Fruit fly (Drosophila melanogaster) whole organism, embryonic: ENCODE data around the gene CG42395.
A peak's percentile ranks its signal among the peaks of the same experiment; 100 is the strongest.

Experiments
- Ada2b ChIP-seq: fragments of 200-800 bp; sonication (Bioruptor generic); IDR thresholded peaks from 2 replicates; pipeline ENCODE4 v1.3.6; 2022; ENCODE audit warnings: missing biosample characterization, missing genetic modification characterization
- Bgb ChIP-seq: fragments of 200-800 bp; sonication (Bioruptor generic); IDR thresholded peaks from 2 replicates; pipeline ENCODE4 v1.3.6; 2022; ENCODE audit warnings: missing biosample characterization, missing genetic modification characterization; ENCODE audit not compliant: partially characterized antibody
- Bteb2 ChIP-seq: fragments of 200-800 bp; sonication (Bioruptor generic); optimal IDR thresholded peaks from 2 replicates; lab custom pipeline; 2016; ENCODE audit warnings: missing biosample characterization, missing genetic modification characterization
- C15 ChIP-seq: fragments of 200-800 bp; sonication (Bioruptor generic); IDR thresholded peaks from 3 replicates; pipeline ENCODE4 v1.3.6; 2022; ENCODE audit warnings: missing biosample characterization, missing genetic modification characterization
- CG10147 ChIP-seq: fragments of 200-800 bp; sonication (Bioruptor generic); optimal IDR thresholded peaks from 2 replicates; lab custom pipeline; 2019; ENCODE audit warnings: missing biosample characterization, mild to moderate bottlenecking, missing genetic modification characterization, moderate library complexity
- CG14667 ChIP-seq: fragments of 200-800 bp; sonication (Bioruptor generic); IDR thresholded peaks from 2 replicates; pipeline ENCODE4 v1.3.6; 2022; ENCODE audit warnings: missing biosample characterization, missing genetic modification characterization
- CG15696 ChIP-seq: fragments of 200-800 bp; sonication (Bioruptor generic); optimal IDR thresholded peaks from 2 replicates; lab custom pipeline; 2019; ENCODE audit warnings: missing biosample characterization, mild to moderate bottlenecking, missing genetic modification characterization, moderate library complexity
- CG17385 ChIP-seq: fragments of 200-800 bp; sonication (Bioruptor generic); optimal IDR thresholded peaks from 3 replicates; lab custom pipeline; 2018; ENCODE audit warnings: missing biosample characterization, mild to moderate bottlenecking, missing genetic modification characterization
- CG2202 ChIP-seq: fragments of 200-800 bp; sonication (Bioruptor generic); optimal IDR thresholded peaks from 2 replicates; lab custom pipeline; 2018; ENCODE audit warnings: missing biosample characterization, mild to moderate bottlenecking, missing genetic modification characterization
- CG2875 ChIP-seq: fragments of 200-800 bp; sonication (Bioruptor generic); optimal IDR thresholded peaks from 2 replicates; lab custom pipeline; 2017; ENCODE audit warnings: missing biosample characterization, mild to moderate bottlenecking, missing genetic modification characterization, missing genetic modification reagents
- CG31224 ChIP-seq: fragments of 200-800 bp; sonication (Bioruptor generic); IDR thresholded peaks from 2 replicates; pipeline ENCODE4 v1.3.6; 2022; ENCODE audit warnings: missing biosample characterization, missing genetic modification characterization
- CG33557 ChIP-seq: fragments of 200-800 bp; sonication (Bioruptor generic); optimal IDR thresholded peaks from 2 replicates; lab custom pipeline; 2019; ENCODE audit warnings: missing biosample characterization, mild to moderate bottlenecking, missing genetic modification characterization, moderate library complexity
- CG5245 ChIP-seq: fragments of 200-800 bp; sonication (Bioruptor generic); optimal IDR thresholded peaks from 3 replicates; lab custom pipeline; 2016; ENCODE audit warnings: missing biosample characterization, missing genetic modification characterization
- CG6175 ChIP-seq: fragments of 200-800 bp; sonication (Bioruptor generic); IDR thresholded peaks from 3 replicates; pipeline ENCODE4 v1.3.6; 2022; ENCODE audit warnings: missing biosample characterization, missing genetic modification characterization
- CG8281 ChIP-seq: fragments of 200-800 bp; sonication (Bioruptor generic); optimal IDR thresholded peaks from 2 replicates; lab custom pipeline; 2018; ENCODE audit warnings: missing biosample characterization, mild to moderate bottlenecking, missing genetic modification characterization, moderate library complexity
- CG8924 ChIP-seq: fragments of 200-800 bp; optimal IDR thresholded peaks from 3 replicates; lab custom pipeline; 2019; ENCODE audit warnings: missing biosample characterization, mild to moderate bottlenecking, missing genetic modification characterization, moderate library complexity
- D ChIP-seq, 2 experiments: fragments of 200-800 bp in 1 of 2; fragments of >200 bp in 1 of 2; sonication (Bioruptor generic) in 1 of 2; optimal IDR thresholded peaks; 2 replicates in 1 of 2; 3 replicates in 1 of 2; lab custom pipeline; 2017; ENCODE audit warnings: mild to moderate bottlenecking in 1 of 2, missing biosample characterization in 1 of 2, missing genetic modification characterization in 1 of 2, missing genetic modification reagents in 1 of 2
- Ets65A ChIP-seq: fragments of 200-800 bp; sonication (Bioruptor generic); peaks from one replicate; lab custom pipeline; 2016; ENCODE audit warnings: missing biosample characterization, missing genetic modification characterization
- HmgD ChIP-seq: fragments of 200-800 bp; sonication (Bioruptor generic); optimal IDR thresholded peaks from 3 replicates; lab custom pipeline; 2016; ENCODE audit warnings: missing biosample characterization, missing genetic modification characterization
- Jarid2 ChIP-seq: fragments of 200-800 bp; sonication (Bioruptor generic); optimal IDR thresholded peaks from 3 replicates; lab custom pipeline; 2017; ENCODE audit warnings: mild to moderate bottlenecking, missing biosample characterization, missing genetic modification reagents, missing genetic modification characterization
- NC2β ChIP-seq: fragments of 200-800 bp; sonication (Bioruptor generic); optimal IDR thresholded peaks from 2 replicates; lab custom pipeline; 2016; ENCODE audit warnings: missing biosample characterization, missing genetic modification characterization
- NFAT ChIP-seq: fragments of 200-800 bp; sonication (Bioruptor generic); IDR thresholded peaks from 2 replicates; pipeline ENCODE4 v1.3.6; 2022; ENCODE audit warnings: missing biosample characterization, missing genetic modification characterization
- Nf-YA ChIP-seq: fragments of 200-800 bp; sonication (Bioruptor generic); IDR thresholded peaks from 2 replicates; pipeline ENCODE4 v1.3.6; 2022; ENCODE audit warnings: missing biosample characterization, missing genetic modification characterization
- Ssrp ChIP-seq: fragments of 200-800 bp; sonication (Bioruptor generic); optimal IDR thresholded peaks from 2 replicates; lab custom pipeline; 2018; ENCODE audit warnings: missing biosample characterization, mild to moderate bottlenecking, missing genetic modification characterization, moderate library complexity
- Xrp1 ChIP-seq: fragments of 200-800 bp; sonication (Bioruptor generic); IDR thresholded peaks from 2 replicates; pipeline ENCODE4 v1.3.6; 2022; ENCODE audit warnings: missing biosample characterization, missing genetic modification characterization
- amos ChIP-seq: fragments of 200-800 bp; sonication (Bioruptor generic); IDR thresholded peaks from 2 replicates; pipeline ENCODE4 v1.3.6; 2022; ENCODE audit warnings: missing biosample characterization, missing genetic modification characterization; ENCODE audit not compliant: partially characterized antibody
- bowl ChIP-seq: fragments of 200-800 bp; sonication (Bioruptor generic); IDR thresholded peaks from 2 replicates; pipeline ENCODE4 v1.3.6; 2022; ENCODE audit warnings: missing biosample characterization, missing genetic modification characterization
- btn ChIP-seq: fragments of 200-800 bp; sonication (Bioruptor generic); optimal IDR thresholded peaks from 2 replicates; lab custom pipeline; 2016; ENCODE audit warnings: missing biosample characterization, missing genetic modification characterization
- dimm ChIP-seq: fragments of 200-800 bp; sonication (Bioruptor generic); IDR thresholded peaks from 2 replicates; pipeline ENCODE4 v1.3.6; 2022; ENCODE audit warnings: missing biosample characterization, missing genetic modification characterization
- dm ChIP-seq: fragments of 200-800 bp; sonication (Bioruptor generic); optimal IDR thresholded peaks from 3 replicates; lab custom pipeline; 2016; ENCODE audit warnings: missing biosample characterization, missing genetic modification characterization
- eyg ChIP-seq: fragments of 200-800 bp; sonication (Bioruptor generic); optimal IDR thresholded peaks from 3 replicates; lab custom pipeline; 2016; ENCODE audit warnings: missing biosample characterization, missing genetic modification characterization
- gro ChIP-seq: fragments of 200-800 bp; sonication (Bioruptor generic); optimal IDR thresholded peaks from 2 replicates; lab custom pipeline; 2016; ENCODE audit warnings: missing biosample characterization, missing genetic modification characterization
- gt ChIP-seq: fragments of 200-800 bp; sonication (Bioruptor generic); IDR thresholded peaks from 2 replicates; pipeline ENCODE4 v1.3.6; 2022; ENCODE audit warnings: missing biosample characterization, missing genetic modification characterization
- jing ChIP-seq: fragments of 200-800 bp; sonication (Bioruptor generic); optimal IDR thresholded peaks from 2 replicates; lab custom pipeline; 2018; ENCODE audit warnings: missing biosample characterization, mild to moderate bottlenecking, missing genetic modification characterization
- jumu ChIP-seq: fragments of 200-800 bp; sonication (Bioruptor generic); optimal IDR thresholded peaks from 3 replicates; lab custom pipeline; 2016; ENCODE audit warnings: missing biosample characterization, missing genetic modification characterization
- klu ChIP-seq: fragments of 200-800 bp; sonication (Bioruptor generic); IDR thresholded peaks from 2 replicates; pipeline ENCODE4 v1.3.6; 2022; ENCODE audit warnings: missing biosample characterization, missing genetic modification characterization
- kni ChIP-seq: fragments of 200-800 bp; sonication (Bioruptor generic); optimal IDR thresholded peaks from 3 replicates; lab custom pipeline; 2017; ENCODE audit warnings: mild to moderate bottlenecking, missing biosample characterization, missing genetic modification reagents, missing genetic modification characterization
- nom ChIP-seq: fragments of 200-800 bp; sonication (Bioruptor generic); optimal IDR thresholded peaks from 2 replicates; lab custom pipeline; 2017; ENCODE audit warnings: missing biosample characterization, missing genetic modification characterization, mild to moderate bottlenecking, moderate library complexity, missing genetic modification reagents
- odd ChIP-seq: fragments of 200-800 bp; sonication (Bioruptor generic); optimal IDR thresholded peaks from 2 replicates; lab custom pipeline; 2017; ENCODE audit warnings: missing biosample characterization, mild to moderate bottlenecking, missing genetic modification characterization
- otp ChIP-seq: fragments of 200-800 bp; sonication (Bioruptor generic); IDR thresholded peaks from 3 replicates; pipeline ENCODE4, ENCODE4 v1.3.6; 2022; ENCODE audit warnings: missing biosample characterization, missing genetic modification characterization
- pros ChIP-seq: fragments of 200-800 bp; sonication (Bioruptor generic); optimal IDR thresholded peaks from 3 replicates; lab custom pipeline; 2019; ENCODE audit warnings: missing biosample characterization, mild to moderate bottlenecking, missing genetic modification characterization, moderate library complexity
- pzg ChIP-seq: fragments of 200-800 bp; sonication (Bioruptor generic); optimal IDR thresholded peaks from 3 replicates; lab custom pipeline; 2018; ENCODE audit warnings: missing biosample characterization, mild to moderate bottlenecking, missing genetic modification characterization, moderate library complexity
- repo ChIP-seq: fragments of 200-800 bp; sonication (Bioruptor generic); optimal IDR thresholded peaks from 2 replicates; lab custom pipeline; 2016; ENCODE audit warnings: missing biosample characterization, missing genetic modification characterization
- rib ChIP-seq: fragments of 200-800 bp; sonication (Bioruptor generic); IDR thresholded peaks from 2 replicates; pipeline ENCODE4 v1.3.6; 2022; ENCODE audit warnings: missing biosample characterization, missing genetic modification characterization
- sim ChIP-seq: fragments of 200-800 bp; sonication (Bioruptor generic); IDR thresholded peaks from 2 replicates; pipeline ENCODE4 v1.3.6; 2022; ENCODE audit warnings: missing biosample characterization, missing genetic modification characterization
- so ChIP-seq: fragments of 200-800 bp; sonication (Bioruptor generic); IDR thresholded peaks from 3 replicates; pipeline ENCODE4 v1.3.6; 2022; ENCODE audit warnings: missing biosample characterization, missing genetic modification characterization
- sqz ChIP-seq: fragments of 200-800 bp; sonication (Bioruptor generic); optimal IDR thresholded peaks from 3 replicates; lab custom pipeline; 2018; ENCODE audit warnings: missing biosample characterization, mild to moderate bottlenecking, missing genetic modification characterization
- tap ChIP-seq: fragments of 200-800 bp; optimal IDR thresholded peaks from 3 replicates; lab custom pipeline; 2019; ENCODE audit warnings: missing biosample characterization, mild to moderate bottlenecking, missing genetic modification characterization, moderate library complexity
- ttk ChIP-seq: fragments of 200-800 bp; sonication (Bioruptor generic); IDR thresholded peaks from 2 replicates; pipeline ENCODE4 v2.1.2; 2022; ENCODE audit warnings: missing biosample characterization, missing genetic modification characterization
- zen ChIP-seq: fragments of 200-800 bp; sonication (Bioruptor generic); optimal IDR thresholded peaks from 3 replicates; lab custom pipeline; 2018; ENCODE audit warnings: missing biosample characterization, mild to moderate bottlenecking, missing genetic modification characterization, moderate library complexity

CG42395 gene

dm6 chrX:9579918-9580521 lies 4.0 kb upstream of the CG42395 start, which contains the start of gene LPCAT (continued):
- TF ChIP-seq zen, result peak; percentile 77
- peak; percentile 97 for TF ChIP-seq Ets65A (GFP tag; lab: Kevin White, UChicago)
- TF ChIP-seq CG10147 (GFP tag; lab: Kevin White, UChicago), result peak; percentile 64
- TF ChIP-seq D (optimal IDR thresholded peaks at IDR 0.05; lab: Kevin White, UChicago), result no peak
- TF ChIP-seq D (GFP tag; optimal IDR thresholded peaks at IDR 0.05; lab: Kevin White, UChicago), result peak; percentile 47
- peak; percentile 15 for TF ChIP-seq CG33557
- 0 out of 3 replicates have a peak, but pooled peaks have one; percentile 20 for TF ChIP-seq otp (GFP tag; lab: Robert Waterston, UW)
- TF ChIP-seq dimm (GFP tag; lab: Robert Waterston, UW), result no peak
- TF ChIP-seq nom (GFP tag; lab: Kevin White, UChicago), result peak; percentile 1
- peak; percentile 66 for TF ChIP-seq repo
- no peak for TF ChIP-seq bowl
- peak; percentile 83 for TF ChIP-seq CG15696 (tag; lab: Kevin White, UChicago)
- TF ChIP-seq amos, result peak; percentile 80; the same call in 1 of the 2 replicates
- peak; percentile 82 for TF ChIP-seq NFAT (GFP tag; lab: Robert Waterston, UW)
- peak; percentile 47; the same call in 1 of the 2 replicates for TF ChIP-seq Ada2b
- TF ChIP-seq sim, result no peak
- peak; percentile 82 for TF ChIP-seq Xrp1 (GFP tag; lab: Robert Waterston, UW)
- TF ChIP-seq odd, result no peak
- peak; percentile 62 for TF ChIP-seq klu (GFP tag; lab: Robert Waterston, UW)
- peak; percentile 79 for TF ChIP-seq CG14667 (GFP tag; lab: Robert Waterston, UW)
- peak; percentile 81 for TF ChIP-seq Bteb2
- TF ChIP-seq dm (GFP tag; lab: Kevin White, UChicago), result peak; percentile 23
- no peak for TF ChIP-seq Nf-YA (GFP tag; lab: Robert Waterston, UW)
- TF ChIP-seq so, result no peak; the same call in 2 of the 3 replicates
- TF ChIP-seq CG8281 (tag; lab: Kevin White, UChicago), result no peak
- peak; percentile 77 for TF ChIP-seq Bgb (GFP tag; lab: Robert Waterston, UW)
- peak; percentile 4 for TF ChIP-seq tap (tag; lab: Kevin White, UChicago)
- peak; percentile 29 for TF ChIP-seq NC2β (GFP tag; lab: Kevin White, UChicago)
- no peak for TF ChIP-seq eyg (GFP tag; lab: Kevin White, UChicago)
- peak; percentile 79 for TF ChIP-seq rib (GFP tag; lab: Robert Waterston, UW)
- TF ChIP-seq Ssrp (tag; lab: Kevin White, UChicago), result no peak
- TF ChIP-seq HmgD (GFP tag; lab: Kevin White, UChicago), result peak; percentile 79
- TF ChIP-seq CG2875 (GFP tag; lab: Kevin White, UChicago), result no peak
- TF ChIP-seq CG6175 (GFP tag; lab: Robert Waterston, UW), result peak; percentile 54; the same call in 1 of the 3 replicates
- TF ChIP-seq CG5245 (GFP tag; lab: Kevin White, UChicago), result peak; percentile 68
- peak; percentile 48 for TF ChIP-seq CG17385 (GFP tag; lab: Kevin White, UChicago)
- TF ChIP-seq CG8924 (tag; lab: Kevin White, UChicago), result no peak
- TF ChIP-seq kni (GFP tag; lab: Kevin White, UChicago), result no peak
- TF ChIP-seq gt (GFP tag; lab: Robert Waterston, UW), result 0 out of 2 replicates have a peak, but pooled peaks have one; percentile 32
- peak; percentile 52 for TF ChIP-seq CG31224 (GFP tag; lab: Robert Waterston, UW)
- TF ChIP-seq pzg (GFP tag; lab: Kevin White, UChicago), result peak; percentile 91
- peak; percentile 28 for TF ChIP-seq Jarid2 (GFP tag; lab: Kevin White, UChicago)
- no peak for TF ChIP-seq C15
- no peak for TF ChIP-seq sqz (GFP tag; lab: Kevin White, UChicago)
- no peak for TF ChIP-seq CG2202 (tag; lab: Kevin White, UChicago)
- peak; percentile 79 for TF ChIP-seq ttk
- peak; percentile 65 for TF ChIP-seq pros (GFP tag; lab: Kevin White, UChicago)
- TF ChIP-seq jumu (GFP tag; lab: Kevin White, UChicago), result peak; percentile 78
- TF ChIP-seq gro, result peak; percentile 80
- TF ChIP-seq btn (GFP tag; lab: Kevin White, UChicago), result peak; percentile 12
- no peak for TF ChIP-seq jing (GFP tag; lab: Kevin White, UChicago)
